Fruit fly (Drosophila melanogaster) whole organism, embryonic: ENCODE data around the gene Taf11.

Source experiments
- Bgb ChIP-seq: fragments of 200-800 bp; sonication (Bioruptor generic); IDR thresholded peaks from 2 replicates; pipeline ENCODE4 v1.3.6; 2022; ENCODE audit warnings: missing biosample characterization, missing genetic modification characterization; ENCODE audit not compliant: partially characterized antibody
- CG12391 ChIP-seq: fragments of 200-800 bp; sonication (Bioruptor generic); optimal IDR thresholded peaks from 3 replicates; lab custom pipeline; 2018; ENCODE audit warnings: missing biosample characterization, mild to moderate bottlenecking, missing genetic modification characterization, moderate library complexity
- CG13123 ChIP-seq: fragments of 200-800 bp; sonication (Bioruptor generic); optimal IDR thresholded peaks from 2 replicates; lab custom pipeline; 2016; ENCODE audit warnings: missing biosample characterization, missing genetic modification characterization
- CG14050 ChIP-seq: fragments of 200-800 bp; sonication (Bioruptor generic); IDR thresholded peaks from 3 replicates; pipeline ENCODE4 v1.3.6; 2022; ENCODE audit warnings: missing biosample characterization, missing genetic modification characterization
- CG14710 ChIP-seq: fragments of 200-800 bp; sonication (Bioruptor generic); optimal IDR thresholded peaks from 3 replicates; lab custom pipeline; 2019; ENCODE audit warnings: missing biosample characterization, mild to moderate bottlenecking, missing genetic modification characterization, moderate library complexity
- CG15514 ChIP-seq: fragments of 200-800 bp; sonication (Bioruptor generic); optimal IDR thresholded peaks from 3 replicates; lab custom pipeline; 2017; ENCODE audit warnings: missing biosample characterization, missing genetic modification characterization, mild to moderate bottlenecking, moderate library complexity, missing genetic modification reagents
- CG17186 ChIP-seq: fragments of 200-800 bp; sonication (Bioruptor generic); optimal IDR thresholded peaks from 3 replicates; lab custom pipeline; 2017; ENCODE audit warnings: missing biosample characterization, missing genetic modification reagents, missing genetic modification characterization
- CG18476 ChIP-seq: fragments of 200-800 bp; sonication (Bioruptor generic); optimal IDR thresholded peaks from 2 replicates; lab custom pipeline; 2016; ENCODE audit warnings: missing biosample characterization, mild to moderate bottlenecking, missing genetic modification characterization
- CG18599 ChIP-seq: fragments of 200-800 bp; sonication (Bioruptor generic); optimal IDR thresholded peaks from 3 replicates; lab custom pipeline; 2017; ENCODE audit warnings: missing biosample characterization, missing genetic modification characterization, mild to moderate bottlenecking, moderate library complexity, missing genetic modification reagents
- CG30431 ChIP-seq: fragments of 200-800 bp; sonication (Bioruptor generic); optimal IDR thresholded peaks from 2 replicates; lab custom pipeline; 2017; ENCODE audit warnings: missing biosample characterization, missing genetic modification characterization
- CG33557 ChIP-seq: fragments of 200-800 bp; sonication (Bioruptor generic); optimal IDR thresholded peaks from 2 replicates; lab custom pipeline; 2019; ENCODE audit warnings: missing biosample characterization, mild to moderate bottlenecking, missing genetic modification characterization, moderate library complexity
- CG43689 ChIP-seq: fragments of 200-800 bp; sonication (Bioruptor generic); IDR thresholded peaks from 2 replicates; pipeline ENCODE4 v1.3.6; 2022; ENCODE audit warnings: missing biosample characterization, missing genetic modification characterization
- CG4404 ChIP-seq: fragments of 200-800 bp; sonication (Bioruptor generic); IDR thresholded peaks from 2 replicates; pipeline ENCODE4 v1.3.6; 2022; ENCODE audit warnings: missing biosample characterization, missing genetic modification characterization
- CG4820 ChIP-seq: fragments of 200-800 bp; sonication (Bioruptor generic); optimal IDR thresholded peaks from 3 replicates; lab custom pipeline; 2016; ENCODE audit warnings: missing biosample characterization, missing genetic modification characterization
- CG6254 ChIP-seq: fragments of 200-800 bp; sonication (Bioruptor generic); optimal IDR thresholded peaks from 3 replicates; lab custom pipeline; 2017; ENCODE audit warnings: mild to moderate bottlenecking, missing biosample characterization, missing genetic modification reagents, missing genetic modification characterization
- CG6683 ChIP-seq: fragments of 200-800 bp; sonication (Bioruptor generic); optimal IDR thresholded peaks from 2 replicates; lab custom pipeline; 2017; ENCODE audit warnings: missing biosample characterization, mild to moderate bottlenecking, missing genetic modification characterization, missing genetic modification reagents
- CG7928 ChIP-seq: fragments of 200-800 bp; sonication (Bioruptor generic); optimal IDR thresholded peaks from 2 replicates; lab custom pipeline; 2017; ENCODE audit warnings: missing biosample characterization, mild to moderate bottlenecking, missing genetic modification characterization
- CG9437 ChIP-seq: fragments of 200-800 bp; sonication (Bioruptor generic); optimal IDR thresholded peaks from 2 replicates; lab custom pipeline; 2018; ENCODE audit warnings: missing biosample characterization, mild to moderate bottlenecking, missing genetic modification characterization
- CG9727 ChIP-seq: fragments of 200-800 bp; sonication (Bioruptor generic); optimal IDR thresholded peaks from 3 replicates; lab custom pipeline; 2017; ENCODE audit warnings: missing biosample characterization, mild to moderate bottlenecking, missing genetic modification characterization
- CG9817 ChIP-seq: fragments of 200-800 bp; sonication (Bioruptor generic); optimal IDR thresholded peaks from 2 replicates; lab custom pipeline; 2018; ENCODE audit warnings: missing biosample characterization, mild to moderate bottlenecking, missing genetic modification characterization, moderate library complexity
- Chrac-16 ChIP-seq: fragments of 200-800 bp; sonication (Bioruptor generic); optimal IDR thresholded peaks from 3 replicates; lab custom pipeline; 2016; ENCODE audit warnings: missing biosample characterization, missing genetic modification characterization
- Dbx ChIP-seq: fragments of 200-800 bp; sonication (Bioruptor generic); IDR thresholded peaks from 3 replicates; pipeline ENCODE4 v1.3.6; 2022; ENCODE audit warnings: missing biosample characterization, missing genetic modification characterization
- H2.0 ChIP-seq: fragments of 200-800 bp; sonication (Bioruptor generic); IDR thresholded peaks from 2 replicates; pipeline ENCODE4 v1.3.6; 2022; ENCODE audit warnings: missing biosample characterization, missing genetic modification characterization
- HHEX ChIP-seq: fragments of 200-800 bp; sonication (Bioruptor generic); optimal IDR thresholded peaks from 3 replicates; lab custom pipeline; 2017; ENCODE audit warnings: missing biosample characterization, mild to moderate bottlenecking, missing genetic modification characterization, missing genetic modification reagents
- Hmx ChIP-seq: fragments of 200-800 bp; sonication (Bioruptor generic); optimal IDR thresholded peaks from 2 replicates; lab custom pipeline; 2016; ENCODE audit warnings: missing biosample characterization, missing genetic modification characterization
- Kr ChIP-seq: fragments of 200-800 bp; sonication (Bioruptor generic); optimal IDR thresholded peaks from 2 replicates; lab custom pipeline; 2017; ENCODE audit warnings: missing biosample characterization, mild to moderate bottlenecking, missing genetic modification characterization
- MBD-R2 ChIP-seq: fragments of 200-800 bp; sonication (Bioruptor generic); IDR thresholded peaks from 2 replicates; pipeline ENCODE4 v1.3.6; 2022; ENCODE audit warnings: missing biosample characterization, missing genetic modification characterization
- Max ChIP-seq: fragments of 200-800 bp; sonication (Bioruptor generic); optimal IDR thresholded peaks from 2 replicates; lab custom pipeline; 2016; ENCODE audit warnings: missing biosample characterization, mild to moderate bottlenecking, missing genetic modification characterization
- Med ChIP-seq: fragments of 200-800 bp; sonication (Bioruptor generic); peaks from one replicate; lab custom pipeline; 2016; ENCODE audit warnings: missing biosample characterization, missing genetic modification characterization, mild to moderate bottlenecking, inconsistent platforms, moderate library complexity
- NfI ChIP-seq: fragments of 200-800 bp; sonication (Bioruptor generic); optimal IDR thresholded peaks from 3 replicates; lab custom pipeline; 2018; ENCODE audit warnings: missing biosample characterization, mild to moderate bottlenecking, missing genetic modification characterization, moderate library complexity
- Ptx1 ChIP-seq: fragments of 200-800 bp; sonication (Bioruptor generic); IDR thresholded peaks from 2 replicates; pipeline ENCODE4 v1.3.6; 2022; ENCODE audit warnings: missing biosample characterization, missing genetic modification characterization
- Rfx ChIP-seq: fragments of 200-800 bp; sonication (Bioruptor generic); IDR thresholded peaks from 2 replicates; pipeline ENCODE4 v1.3.6; 2022; ENCODE audit warnings: missing biosample characterization, missing genetic modification characterization
- Ssrp ChIP-seq: fragments of 200-800 bp; sonication (Bioruptor generic); optimal IDR thresholded peaks from 2 replicates; lab custom pipeline; 2018; ENCODE audit warnings: missing biosample characterization, mild to moderate bottlenecking, missing genetic modification characterization, moderate library complexity
- Xbp1 ChIP-seq: fragments of 200-800 bp; sonication (Bioruptor generic); optimal IDR thresholded peaks from 3 replicates; lab custom pipeline; 2016; ENCODE audit warnings: missing biosample characterization, mild to moderate bottlenecking, missing genetic modification characterization
- abd-A ChIP-seq: fragments of 200-800 bp; sonication (Bioruptor generic); optimal IDR thresholded peaks from 3 replicates; lab custom pipeline; 2019; ENCODE audit warnings: missing biosample characterization, mild to moderate bottlenecking, missing genetic modification characterization, moderate library complexity
- bcd ChIP-seq: fragments of 200-800 bp; sonication (Bioruptor generic); optimal IDR thresholded peaks from 2 replicates; lab custom pipeline; 2017; ENCODE audit warnings: missing biosample characterization, mild to moderate bottlenecking, missing genetic modification characterization
- caup ChIP-seq: fragments of 200-800 bp; sonication (Bioruptor generic); optimal IDR thresholded peaks from 3 replicates; lab custom pipeline; 2017; ENCODE audit warnings: missing biosample characterization, mild to moderate bottlenecking, missing genetic modification characterization, moderate library complexity; ENCODE audit not compliant: severe bottlenecking
- chif ChIP-seq, 2 experiments: fragments of 200-800 bp; sonication (Bioruptor generic); optimal IDR thresholded peaks; 3 replicates each; lab custom pipeline; 2016; ENCODE audit warnings: missing biosample characterization in 2 of 2, missing genetic modification characterization in 2 of 2
- disco-r ChIP-seq: fragments of 200-800 bp; sonication (Bioruptor generic); optimal IDR thresholded peaks from 2 replicates; lab custom pipeline; 2016; ENCODE audit warnings: missing biosample characterization, missing genetic modification characterization
- hbn ChIP-seq: fragments of 200-800 bp; sonication (Bioruptor generic); IDR thresholded peaks from 2 replicates; pipeline ENCODE4 v1.3.6; 2022; ENCODE audit warnings: missing biosample characterization, missing genetic modification characterization; ENCODE audit not compliant: partially characterized antibody
- knrl ChIP-seq: fragments of 200-800 bp; sonication (Bioruptor generic); IDR thresholded peaks from 3 replicates; pipeline ENCODE4 v1.3.6; 2022; ENCODE audit warnings: missing biosample characterization, missing genetic modification characterization; ENCODE audit not compliant: partially characterized antibody
- pita ChIP-seq: fragments of 200-800 bp; sonication (Bioruptor generic); optimal IDR thresholded peaks from 2 replicates; lab custom pipeline; 2017; ENCODE audit warnings: missing biosample characterization, mild to moderate bottlenecking, missing genetic modification characterization
- sna ChIP-seq: fragments of 200-800 bp; sonication (Bioruptor generic); IDR thresholded peaks from 2 replicates; pipeline ENCODE4 v1.3.6; 2022; ENCODE audit warnings: missing biosample characterization, missing genetic modification characterization; ENCODE audit not compliant: partially characterized antibody
- tll ChIP-seq, 2 experiments: fragments of 200-800 bp in 1 of 2; fragments of >200 bp in 1 of 2; sonication (Bioruptor generic) in 1 of 2; optimal IDR thresholded peaks; 2 replicates each; lab custom pipeline; 2017 to 2019; ENCODE audit warnings: missing biosample characterization in 2 of 2, missing genetic modification characterization in 2 of 2, mild to moderate bottlenecking in 1 of 2, moderate library complexity in 1 of 2
- vvl ChIP-seq: fragments of 200-800 bp; sonication (Bioruptor generic); IDR thresholded peaks from 2 replicates; pipeline ENCODE4 v1.3.6; 2022; ENCODE audit warnings: missing biosample characterization, missing genetic modification characterization
- zen ChIP-seq: fragments of 200-800 bp; sonication (Bioruptor generic); optimal IDR thresholded peaks from 3 replicates; lab custom pipeline; 2018; ENCODE audit warnings: missing biosample characterization, mild to moderate bottlenecking, missing genetic modification characterization, moderate library complexity
- zen2 ChIP-seq: fragments of 200-800 bp; sonication (Bioruptor generic); IDR thresholded peaks from 3 replicates; pipeline ENCODE4 v1.3.6; 2022; ENCODE audit warnings: missing biosample characterization, missing genetic modification characterization; ENCODE audit not compliant: partially characterized antibody
- zf30C ChIP-seq: fragments of 200-800 bp; sonication (Bioruptor generic); optimal IDR thresholded peaks from 3 replicates; lab custom pipeline; 2018; ENCODE audit warnings: missing biosample characterization, mild to moderate bottlenecking, missing genetic modification characterization

The Taf11 gene

DNA sequence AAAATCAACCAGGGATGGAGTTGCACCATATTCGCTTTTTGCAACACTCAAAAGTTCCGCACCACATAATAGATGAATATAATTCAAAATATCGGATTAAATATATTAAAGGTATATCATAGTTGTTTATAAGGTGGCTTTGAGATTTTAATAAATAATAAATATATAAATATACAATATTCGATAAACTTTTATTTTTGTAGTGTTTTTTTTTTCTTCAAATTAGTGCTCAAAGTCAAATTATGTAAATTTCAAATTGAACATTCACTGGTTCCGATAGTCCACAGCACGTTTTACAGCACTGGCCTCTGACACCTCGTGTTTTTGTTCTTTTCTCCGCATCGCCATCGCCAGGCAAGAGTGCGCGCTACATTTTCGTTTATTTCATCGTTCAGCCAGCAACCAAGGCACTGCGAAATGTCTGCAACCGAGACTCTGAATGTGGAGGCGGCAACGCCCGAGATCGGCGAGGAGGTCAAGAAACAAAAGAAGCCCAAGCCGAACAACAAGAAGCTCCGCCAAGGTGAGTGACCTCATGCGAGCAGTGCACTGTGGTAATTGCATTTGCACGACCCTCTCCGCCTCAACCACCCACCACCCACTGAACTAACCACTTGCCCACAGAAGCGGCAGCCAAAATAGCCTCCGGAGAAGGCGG is at the start of gene Taf11, which contains the start of gene und (continued):
- peak in 1 of 2 experiments; percentile 71 for TF ChIP-seq tll (GFP tag; optimal IDR thresholded peaks at IDR 0.05; lab: Kevin White, UChicago)
- TF ChIP-seq CG12391 (tag; lab: Kevin White, UChicago), result peak; percentile 52
- TF ChIP-seq knrl, result peak; percentile 86
- peak; percentile 83 for TF ChIP-seq MBD-R2 (GFP tag; lab: Robert Waterston, UW)
- peak; percentile 99 for TF ChIP-seq CG15514 (GFP tag; lab: Kevin White, UChicago)
- TF ChIP-seq vvl (GFP tag; lab: Robert Waterston, UW), result peak; percentile 89
- peak; percentile 26 for TF ChIP-seq Ssrp (tag; lab: Kevin White, UChicago)
- peak; percentile 19 for TF ChIP-seq CG17186 (GFP tag; lab: Kevin White, UChicago)
- TF ChIP-seq Max (GFP tag; lab: Kevin White, UChicago), result peak; percentile 81
- TF ChIP-seq CG14710 (tag; lab: Kevin White, UChicago), result peak; percentile 72
- peak; percentile 33; the same call in 1 of the 2 replicates for TF ChIP-seq CG4404
- TF ChIP-seq bcd, result peak; percentile 48
- TF ChIP-seq CG4820 (GFP tag; lab: Kevin White, UChicago), result peak; percentile 36
- no peak for TF ChIP-seq H2.0 (GFP tag; lab: Robert Waterston, UW)
- no peak for TF ChIP-seq chif (GFP tag; optimal IDR thresholded peaks at IDR 0.05; lab: Kevin White, UChicago)
- TF ChIP-seq CG13123 (GFP tag; lab: Kevin White, UChicago), result peak; percentile 19
- peak; percentile 13; the same call in 1 of the 3 replicates for TF ChIP-seq zen2
- TF ChIP-seq CG33557 (GFP tag; lab: Kevin White, UChicago), result peak; percentile 7
- TF ChIP-seq Hmx (GFP tag; lab: Kevin White, UChicago), result no peak
- peak; percentile 25 for TF ChIP-seq Chrac-16
- no peak for TF ChIP-seq pita (GFP tag; lab: Kevin White, UChicago)
- peak; percentile 51 for TF ChIP-seq CG9727 (GFP tag; lab: Kevin White, UChicago)
- peak; percentile 61 for TF ChIP-seq Ptx1 (GFP tag; lab: Robert Waterston, UW)
- TF ChIP-seq CG18476, result no peak
- TF ChIP-seq CG6683 (GFP tag; lab: Kevin White, UChicago), result peak; percentile 18
- peak; percentile 48 for TF ChIP-seq Med (GFP tag; lab: Kevin White, UChicago)
- TF ChIP-seq zf30C (GFP tag; lab: Kevin White, UChicago), result peak; percentile 49
- TF ChIP-seq CG9817, result peak; percentile 35
- peak; percentile 13 for TF ChIP-seq caup
- TF ChIP-seq Bgb, result peak; percentile 59
- TF ChIP-seq CG14050, result no peak
- TF ChIP-seq HHEX (GFP tag; lab: Kevin White, UChicago), result peak; percentile 13
- peak; percentile 16 for TF ChIP-seq NfI (GFP tag; lab: Kevin White, UChicago)
- peak; percentile 57; the same call in 1 of the 2 replicates for TF ChIP-seq Rfx
- TF ChIP-seq Xbp1 (GFP tag; lab: Kevin White, UChicago), result peak; percentile 39
- TF ChIP-seq Kr (GFP tag; lab: Kevin White, UChicago), result no peak
- peak; percentile 28 for TF ChIP-seq zen
- peak; percentile 57 for TF ChIP-seq hbn
- no peak for TF ChIP-seq disco-r (GFP tag; lab: Kevin White, UChicago)
- peak; percentile 62 for TF ChIP-seq Dbx (GFP tag; lab: Robert Waterston, UW)
- peak; percentile 91 for TF ChIP-seq CG7928 (GFP tag; lab: Kevin White, UChicago)
- no peak for TF ChIP-seq CG43689 (GFP tag; lab: Robert Waterston, UW)
- TF ChIP-seq sna (GFP tag; lab: Robert Waterston, UW), result peak; percentile 71; the same call in 1 of the 2 replicates
- no peak for TF ChIP-seq CG30431 (GFP tag; lab: Kevin White, UChicago)
- TF ChIP-seq CG9437 (GFP tag; lab: Kevin White, UChicago), result no peak
- no peak for TF ChIP-seq CG6254 (GFP tag; lab: Kevin White, UChicago)
- peak; percentile 52 for TF ChIP-seq CG18599
- no peak for TF ChIP-seq abd-A
